Worm (Caenorhabditis elegans): ENCODE measurements around the gene T03D8.6.

T03D8.6 gene

ce11 chrV:20831867-20832266 is 11.7 kb upstream of the T03D8.6 start:
- TF ChIP-seq unc-39 (tag; optimal IDR thresholded peaks at IDR 0.05) (no peak), aly-2 (tag; optimal IDR thresholded peaks at IDR 0.05) (no peak), ceh-82 (tag; optimal IDR thresholded peaks at IDR 0.05) (no peak), sma-9 (GFP tag; optimal IDR thresholded peaks at IDR 0.05) (peak; percentile 62), sma-9 (tag; optimal IDR thresholded peaks at IDR 0.05) (no peak), ama-1 (optimal IDR thresholded peaks at IDR 0.05) (no peak), zag-1 (tag; optimal IDR thresholded peaks at IDR 0.05) (no peak), snpc-4 (tag; optimal IDR thresholded peaks at IDR 0.05) (no peak), Y55F3AM.14 (GFP tag; optimal IDR thresholded peaks at IDR 0.05) (no peak), nhr-25 (tag; optimal IDR thresholded peaks at IDR 0.05) (no peak), ztf-4 (tag; optimal IDR thresholded peaks at IDR 0.05) (no peak), skn-1 (tag; optimal IDR thresholded peaks at IDR 0.05) (no peak), nhr-12 (tag; optimal IDR thresholded peaks at IDR 0.05) (no peak), mab-5 (tag; optimal IDR thresholded peaks at IDR 0.05) (no peak), sma-3 (GFP tag; optimal IDR thresholded peaks at IDR 0.05) (no peak), R02D3.7 (tag; optimal IDR thresholded peaks at IDR 0.05) (no peak), ztf-11 (tag; optimal IDR thresholded peaks at IDR 0.05) (no peak), mdl-1 (tag; optimal IDR thresholded peaks at IDR 0.05) (no peak), ztf-1 (GFP tag; conservative IDR thresholded peaks at IDR 0.05) (no peak), crh-2 (tag; optimal IDR thresholded peaks at IDR 0.05) (peak; percentile 1), elt-1 (tag; optimal IDR thresholded peaks at IDR 0.05) (no peak), nhr-6 (tag; optimal IDR thresholded peaks at IDR 0.05) (no peak), nhr-23 (tag; optimal IDR thresholded peaks at IDR 0.05) (no peak), ZK546.5 (tag; optimal IDR thresholded peaks at IDR 0.05) (no peak), nhr-77 (tag; optimal IDR thresholded peaks at IDR 0.05) (no peak), F13H6.1 (tag; optimal IDR thresholded peaks at IDR 0.05) (no peak), nhr-21 (tag; optimal IDR thresholded peaks at IDR 0.05) (no peak), ceh-16 (tag; optimal IDR thresholded peaks at IDR 0.05) (no peak), nhr-237 (tag; optimal IDR thresholded peaks at IDR 0.05) (no peak), lin-13 (GFP tag; optimal IDR thresholded peaks at IDR 0.05) (no peak), C34F6.9 (tag; optimal IDR thresholded peaks at IDR 0.05) (no peak), unc-55 (GFP tag; optimal IDR thresholded peaks at IDR 0.05) (no peak), lin-39 (tag; optimal IDR thresholded peaks at IDR 0.05) (no peak), mbf-1 (tag; optimal IDR thresholded peaks at IDR 0.05) (no peak), dmd-4 (tag; optimal IDR thresholded peaks at IDR 0.05) (no peak), blmp-1 (tag; optimal IDR thresholded peaks at IDR 0.05; ENCODE audit: insufficient read depth) (peak; percentile 2), unc-62 (GFP tag; optimal IDR thresholded peaks at IDR 0.05) (no peak), alr-1 (tag; optimal IDR thresholded peaks at IDR 0.05) (no peak), gmeb-1 (tag; optimal IDR thresholded peaks at IDR 0.05) (peak; percentile 16), nhr-129 (tag; optimal IDR thresholded peaks at IDR 0.05) (peak; percentile 34), egl-27 (tag; optimal IDR thresholded peaks at IDR 0.05) (no peak), lin-11 (tag; optimal IDR thresholded peaks at IDR 0.05) (no peak), sem-4 (tag; optimal IDR thresholded peaks at IDR 0.05) (no peak), fos-1 (tag; optimal IDR thresholded peaks at IDR 0.05) (peak; percentile 93), peb-1 (tag; optimal IDR thresholded peaks at IDR 0.05) (no peak), nhr-10 (tag; optimal IDR thresholded peaks at IDR 0.05) (no peak)

ce11 chrV:20830409-20830808 is 10.3 kb upstream of the T03D8.6 start:
- TF ChIP-seq nhr-77 (tag; optimal IDR thresholded peaks at IDR 0.05): no peak
- no peak for TF ChIP-seq nhr-12 (tag; optimal IDR thresholded peaks at IDR 0.05)
- no peak for TF ChIP-seq fos-1 (tag; optimal IDR thresholded peaks at IDR 0.05)
- TF ChIP-seq Y55F3AM.14 (GFP tag; optimal IDR thresholded peaks at IDR 0.05): no peak
- TF ChIP-seq elt-1 (tag; optimal IDR thresholded peaks at IDR 0.05): no peak
- TF ChIP-seq sem-4 (tag; optimal IDR thresholded peaks at IDR 0.05): no peak
- no peak for TF ChIP-seq ztf-11 (tag; optimal IDR thresholded peaks at IDR 0.05)
- no peak for TF ChIP-seq peb-1 (tag; optimal IDR thresholded peaks at IDR 0.05)
- no peak for TF ChIP-seq nhr-21 (tag; optimal IDR thresholded peaks at IDR 0.05)
- no peak for TF ChIP-seq alr-1 (tag; optimal IDR thresholded peaks at IDR 0.05)
- TF ChIP-seq unc-55 (GFP tag; optimal IDR thresholded peaks at IDR 0.05): no peak
- TF ChIP-seq ceh-82 (tag; optimal IDR thresholded peaks at IDR 0.05): no peak
- no peak for TF ChIP-seq lin-11 (tag; optimal IDR thresholded peaks at IDR 0.05)
- TF ChIP-seq ama-1 (optimal IDR thresholded peaks at IDR 0.05): no peak
- TF ChIP-seq skn-1 (tag; optimal IDR thresholded peaks at IDR 0.05): no peak
